Worm (Caenorhabditis elegans): ENCODE measurements around the gene R07E5.5.

Gene R07E5.5

ce11 chrIII:4384487-4384886 is 12.7 kb upstream of the R07E5.5 start, which contains the start of gene pals-28:
Gene pals-28 (plus strand): TSS chrIII:4384787.
- no peak for TF ChIP-seq ceh-79 (tag; optimal IDR thresholded peaks at IDR 0.05)
- TF ChIP-seq F55B11.4 (tag; optimal IDR thresholded peaks at IDR 0.05; ENCODE audit: borderline replicate concordance, insufficient read depth), result no peak
- TF ChIP-seq attf-5 (GFP tag; optimal IDR thresholded peaks at IDR 0.05), result no peak
- TF ChIP-seq ceh-100 (GFP tag; IDR thresholded peaks at IDR 0.05), result no peak
- no peak for TF ChIP-seq unc-62 (GFP tag; optimal IDR thresholded peaks at IDR 0.05)
- no peak for TF ChIP-seq F49E8.2 (tag; optimal IDR thresholded peaks at IDR 0.05; ENCODE audit: insufficient read depth)
- TF ChIP-seq tbx-9 (tag; optimal IDR thresholded peaks at IDR 0.05; ENCODE audit: borderline replicate concordance), result no peak
- no peak for TF ChIP-seq fkh-3 (tag; optimal IDR thresholded peaks at IDR 0.05)
- no peak for TF ChIP-seq pha-4 (tag; optimal IDR thresholded peaks at IDR 0.05)
- no peak for TF ChIP-seq snpc-1.3 (tag; optimal IDR thresholded peaks at IDR 0.05; ENCODE audit: insufficient read depth)
- no peak for TF ChIP-seq mxl-1 (tag; optimal IDR thresholded peaks at IDR 0.05)
- no peak for TF ChIP-seq gei-17 (GFP tag; optimal IDR thresholded peaks at IDR 0.05)
- no peak for TF ChIP-seq C17E4.6 (GFP tag; IDR thresholded peaks at IDR 0.05)
- TF ChIP-seq ztf-18 (tag; optimal IDR thresholded peaks at IDR 0.05), result no peak
- TF ChIP-seq rcor-1 (GFP tag; IDR thresholded peaks at IDR 0.05), result no peak
- no peak for TF ChIP-seq dpl-1 (GFP tag; optimal IDR thresholded peaks at IDR 0.05)
- no peak for TF ChIP-seq madf-3 (GFP tag; IDR thresholded peaks at IDR 0.05)

ce11 chrIII:4390421-4390820 is 6.8 kb upstream of the R07E5.5 start:
- TF ChIP-seq rcor-1 (GFP tag; IDR thresholded peaks at IDR 0.05) (no peak), K12H6.12 (tag; optimal IDR thresholded peaks at IDR 0.05) (no peak), hmg-1.2 (GFP tag; IDR thresholded peaks at IDR 0.05) (no peak), Y67H2A.10 (GFP tag; conservative IDR thresholded peaks at IDR 0.05) (no peak), nhr-80 (tag; optimal IDR thresholded peaks at IDR 0.05) (no peak), repo-1 (tag; optimal IDR thresholded peaks at IDR 0.05) (no peak), F23B12.7 (tag; optimal IDR thresholded peaks at IDR 0.05; ENCODE audit: insufficient read depth) (no peak)

DNA sequence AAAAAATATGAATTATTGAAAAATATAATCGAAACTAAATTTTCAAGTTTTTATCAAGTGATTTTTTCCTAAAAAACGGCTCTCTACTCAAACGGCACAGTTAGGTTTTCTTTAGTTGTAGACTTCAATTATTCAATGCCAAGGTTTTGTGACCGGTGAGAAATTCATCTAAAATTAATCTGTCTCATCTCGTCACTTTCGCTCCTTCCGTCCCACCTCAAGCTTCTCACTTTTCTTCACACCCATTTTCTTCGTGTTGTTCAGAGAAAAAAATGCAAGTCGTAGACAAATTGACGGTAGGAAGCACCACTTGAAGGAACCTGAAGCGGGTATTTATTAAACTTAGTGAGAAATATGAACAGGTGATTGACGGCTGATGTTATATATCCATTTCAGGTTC is 5.9 kb upstream of the R07E5.5 start:
- TF ChIP-seq F39B2.1 (GFP tag; IDR thresholded peaks at IDR 0.05) (no peak), let-607 (tag; optimal IDR thresholded peaks at IDR 0.05) (no peak), ama-1 (optimal IDR thresholded peaks at IDR 0.05) (no peak), ama-1 (GFP tag; optimal IDR thresholded peaks at IDR 0.05) (no peak), ceh-79 (tag; optimal IDR thresholded peaks at IDR 0.05) (no peak), sea-2 (GFP tag; IDR thresholded peaks at IDR 0.05) (no peak), rpc-1 (optimal IDR thresholded peaks at IDR 0.05) (no peak), rpc-1 (tag; optimal IDR thresholded peaks at IDR 0.05) (no peak)

DNA sequence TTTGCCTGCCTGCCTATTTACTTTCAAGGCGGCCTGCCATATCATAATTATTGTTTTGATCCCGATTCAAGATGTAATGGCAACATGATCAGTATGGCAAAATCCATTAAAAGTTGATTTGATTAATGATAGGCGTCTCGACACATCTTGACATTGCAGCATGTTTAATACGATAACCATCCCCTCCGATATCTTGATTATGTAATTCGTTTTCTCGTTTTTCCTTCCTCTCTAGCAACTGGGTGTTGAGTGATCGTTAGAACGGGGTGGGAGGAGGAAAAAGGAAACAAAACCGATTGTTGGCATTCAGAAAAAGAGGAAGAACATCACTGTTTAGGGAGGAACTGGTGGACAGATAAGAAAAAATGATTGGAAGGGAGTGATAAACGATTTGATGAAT is 5.3 kb upstream of the R07E5.5 start:
- no peak for TF ChIP-seq ztf-18 (tag; optimal IDR thresholded peaks at IDR 0.05)
- TF ChIP-seq unc-130 (GFP tag; optimal IDR thresholded peaks at IDR 0.05), result no peak
- no peak for TF ChIP-seq hsf-1 (GFP tag; IDR thresholded peaks at IDR 0.05)
- TF ChIP-seq snpc-1.1 (tag; optimal IDR thresholded peaks at IDR 0.05; ENCODE audit: insufficient read depth), result no peak
- TF ChIP-seq Y53F4B.3 (GFP tag; IDR thresholded peaks at IDR 0.05), result no peak
- TF ChIP-seq madf-6 (GFP tag; IDR thresholded peaks at IDR 0.05), result no peak
- TF ChIP-seq chd-7 (tag; optimal IDR thresholded peaks at IDR 0.05), result no peak
- TF ChIP-seq nfya-2 (GFP tag; IDR thresholded peaks at IDR 0.05), result no peak
- no peak for TF ChIP-seq die-1 (tag; optimal IDR thresholded peaks at IDR 0.05)
- no peak for TF ChIP-seq rcor-1 (GFP tag; IDR thresholded peaks at IDR 0.05)
- TF ChIP-seq cebp-2 (GFP tag; IDR thresholded peaks at IDR 0.05), result no peak
- no peak for TF ChIP-seq snpc-4 (GFP tag; optimal IDR thresholded peaks at IDR 0.05)
- TF ChIP-seq snpc-4 (tag; optimal IDR thresholded peaks at IDR 0.05), result no peak
- no peak for TF ChIP-seq lin-40 (tag; optimal IDR thresholded peaks at IDR 0.05)
- TF ChIP-seq ets-4 (GFP tag; optimal IDR thresholded peaks at IDR 0.05), result no peak
